Fruit fly (Drosophila melanogaster): Measurements from ENCODE around the gene CG3823.

CG3823 gene

dm6 chrX:6350213-6350679 is 46.5 kb downstream of the CG3823 start, which contains the start of the genes ND-B16.6 and kdn (continued):
- no peak for TF ChIP-seq Scr (GFP tag; IDR thresholded peaks at IDR 0.05; ENCODE audit: partially characterized antibody)
- TF ChIP-seq CG7745 (tag; optimal IDR thresholded peaks at IDR 0.05): no peak
- TF ChIP-seq knrl (GFP tag; IDR thresholded peaks at IDR 0.05; ENCODE audit: partially characterized antibody): no peak
- TF ChIP-seq eyg (GFP tag; optimal IDR thresholded peaks at IDR 0.05): no peak
- no peak for TF ChIP-seq CG15073 (GFP tag; optimal IDR thresholded peaks at IDR 0.05)
- TF ChIP-seq Adf1 (GFP tag; IDR thresholded peaks at IDR 0.05): no peak
- TF ChIP-seq pfk (GFP tag; optimal IDR thresholded peaks at IDR 0.05): no peak
- TF ChIP-seq wor (GFP tag; IDR thresholded peaks at IDR 0.05): no peak
- no peak for TF ChIP-seq CG34376 (GFP tag; optimal IDR thresholded peaks at IDR 0.05)
- TF ChIP-seq Atf-2 (GFP tag; optimal IDR thresholded peaks at IDR 0.05): no peak
- no peak for TF ChIP-seq lov (optimal IDR thresholded peaks at IDR 0.05)
- TF ChIP-seq lov (GFP tag; IDR thresholded peaks at IDR 0.05): no peak
- TF ChIP-seq CG34422 (GFP tag; IDR thresholded peaks at IDR 0.05): no peak
- no peak for TF ChIP-seq Tbp (GFP tag; optimal IDR thresholded peaks at IDR 0.05)
- no peak for TF ChIP-seq CG10274 (GFP tag; optimal IDR thresholded peaks at IDR 0.05)
- TF ChIP-seq ken (GFP tag; IDR thresholded peaks at IDR 0.05): no peak
- TF ChIP-seq row (GFP tag; IDR thresholded peaks at IDR 0.05): peak; percentile 22; the same call in 2 of the 3 replicates
- TF ChIP-seq CG1233 (GFP tag; optimal IDR thresholded peaks at IDR 0.05): no peak
- TF ChIP-seq CG8359 (GFP tag; optimal IDR thresholded peaks at IDR 0.05; ENCODE audit: borderline replicate concordance): no peak
- no peak for TF ChIP-seq CG1792 (GFP tag; optimal IDR thresholded peaks at IDR 0.05)
- TF ChIP-seq da (GFP tag; optimal IDR thresholded peaks at IDR 0.05): no peak
- no peak for TF ChIP-seq Blimp-1 (GFP tag; optimal IDR thresholded peaks at IDR 0.05)
- peak; percentile 95 for TF ChIP-seq CG3995 (GFP tag; optimal IDR thresholded peaks at IDR 0.05)
- TF ChIP-seq CG11504 (tag; optimal IDR thresholded peaks at IDR 0.05): no peak
- TF ChIP-seq vvl (GFP tag; IDR thresholded peaks at IDR 0.05): no peak
- TF ChIP-seq pb (GFP tag; optimal IDR thresholded peaks at IDR 0.05): no peak
- no peak for TF ChIP-seq CG15696 (tag; optimal IDR thresholded peaks at IDR 0.05)
- TF ChIP-seq CG14050 (GFP tag; IDR thresholded peaks at IDR 0.05): no peak
- TF ChIP-seq NfI (GFP tag; optimal IDR thresholded peaks at IDR 0.05): no peak
- TF ChIP-seq kni (GFP tag; optimal IDR thresholded peaks at IDR 0.05): no peak
- TF ChIP-seq Mad (GFP tag; optimal IDR thresholded peaks at IDR 0.05): no peak
- no peak for TF ChIP-seq grau (tag; optimal IDR thresholded peaks at IDR 0.05)
- TF ChIP-seq NFAT (GFP tag; IDR thresholded peaks at IDR 0.05): no peak
- TF ChIP-seq Dbx (GFP tag; IDR thresholded peaks at IDR 0.05): no peak
- peak; percentile 64 for TF ChIP-seq gfzf (GFP tag; optimal IDR thresholded peaks at IDR 0.05)
- no peak for TF ChIP-seq Ada2b (GFP tag; IDR thresholded peaks at IDR 0.05)
- TF ChIP-seq CG9797 (GFP tag; optimal IDR thresholded peaks at IDR 0.05): peak; percentile 50
- TF ChIP-seq Hr3 (GFP tag; optimal IDR thresholded peaks at IDR 0.05): no peak
- TF ChIP-seq Nf-YB (GFP tag; optimal IDR thresholded peaks at IDR 0.05): no peak
- TF ChIP-seq TFAM (GFP tag; optimal IDR thresholded peaks at IDR 0.05): no peak
- peak; percentile 22 for TF ChIP-seq CG12659 (GFP tag; optimal IDR thresholded peaks at IDR 0.05)
- TF ChIP-seq CG10366 (GFP tag; IDR thresholded peaks at IDR 0.05): no peak
- no peak for TF ChIP-seq tna (GFP tag; IDR thresholded peaks at IDR 0.05; ENCODE audit: partially characterized antibody)
- TF ChIP-seq CG16779 (GFP tag; IDR thresholded peaks at IDR 0.05): no peak
- no peak for TF ChIP-seq CG3838 (GFP tag; optimal IDR thresholded peaks at IDR 0.05)
- no peak for TF ChIP-seq ewg (GFP tag; optimal IDR thresholded peaks at IDR 0.05)
- no peak for TF ChIP-seq nmo (GFP tag; optimal IDR thresholded peaks at IDR 0.05)
- no peak for TF ChIP-seq tin (GFP tag; optimal IDR thresholded peaks at IDR 0.05)
- no peak for TF ChIP-seq CG4282 (GFP tag; optimal IDR thresholded peaks at IDR 0.05)
- no peak for TF ChIP-seq sna (GFP tag; IDR thresholded peaks at IDR 0.05; ENCODE audit: partially characterized antibody)
- no peak for TF ChIP-seq slp2 (GFP tag; optimal IDR thresholded peaks at IDR 0.05)
- TF ChIP-seq Myb (GFP tag; optimal IDR thresholded peaks at IDR 0.05): no peak

All from whole organism, embryonic.